Worm (Caenorhabditis elegans): ENCODE results near the gene lips-9.
A peak's percentile ranks its signal among the peaks of the same experiment; 100 is the strongest.

The lips-9 gene

DNA sequence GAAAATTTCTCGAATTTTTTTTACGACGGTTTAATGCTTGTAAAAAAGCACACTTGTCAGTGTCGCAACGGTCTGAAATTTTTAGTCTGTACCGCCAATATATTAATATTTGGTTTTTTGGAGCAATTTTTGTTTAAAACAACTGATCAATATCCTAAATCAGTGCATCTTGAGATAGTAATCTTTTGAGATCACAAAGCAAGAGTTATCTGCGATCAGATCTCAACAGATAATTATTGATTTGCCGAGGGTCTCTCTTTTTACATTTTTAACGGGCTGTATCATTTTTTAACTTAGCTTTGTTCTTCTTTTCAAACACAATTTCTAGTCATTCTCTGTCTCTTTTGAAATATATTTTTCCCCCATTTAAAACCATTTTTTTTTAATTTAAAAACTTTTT is 30.0 kb upstream of the lips-9 start:
- TF ChIP-seq lin-13 (GFP tag; optimal IDR thresholded peaks at IDR 0.05) (no peak), nhr-237 (tag; optimal IDR thresholded peaks at IDR 0.05) (no peak), sem-4 (tag; optimal IDR thresholded peaks at IDR 0.05) (no peak), snpc-4 (tag; optimal IDR thresholded peaks at IDR 0.05) (no peak), nhr-25 (tag; optimal IDR thresholded peaks at IDR 0.05) (no peak), elt-1 (tag; optimal IDR thresholded peaks at IDR 0.05) (peak; percentile 75), aly-2 (tag; optimal IDR thresholded peaks at IDR 0.05) (no peak)

DNA sequence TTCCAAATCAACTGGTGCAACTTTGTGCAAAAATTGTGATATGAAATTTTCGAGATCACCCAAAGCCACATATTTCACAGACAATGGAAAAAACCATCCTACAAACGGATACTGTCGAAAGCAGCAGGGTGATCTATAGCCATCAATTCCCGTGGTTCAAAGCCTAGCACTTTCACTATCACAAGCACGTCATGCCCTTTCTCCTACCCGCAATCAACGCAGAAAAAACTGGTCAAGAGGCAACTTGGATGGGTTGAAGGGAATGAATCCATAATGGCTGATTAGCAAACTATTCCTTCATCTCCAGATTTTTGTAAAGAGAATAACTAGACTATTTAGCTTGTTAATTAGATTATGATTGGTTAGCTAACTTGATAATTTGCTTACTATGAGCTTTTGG is 26.6 kb upstream of the lips-9 start:
- TF ChIP-seq blmp-1 (tag; optimal IDR thresholded peaks at IDR 0.05; ENCODE audit: insufficient read depth) (peak; percentile 30), mab-5 (tag; optimal IDR thresholded peaks at IDR 0.05) (no peak)

DNA sequence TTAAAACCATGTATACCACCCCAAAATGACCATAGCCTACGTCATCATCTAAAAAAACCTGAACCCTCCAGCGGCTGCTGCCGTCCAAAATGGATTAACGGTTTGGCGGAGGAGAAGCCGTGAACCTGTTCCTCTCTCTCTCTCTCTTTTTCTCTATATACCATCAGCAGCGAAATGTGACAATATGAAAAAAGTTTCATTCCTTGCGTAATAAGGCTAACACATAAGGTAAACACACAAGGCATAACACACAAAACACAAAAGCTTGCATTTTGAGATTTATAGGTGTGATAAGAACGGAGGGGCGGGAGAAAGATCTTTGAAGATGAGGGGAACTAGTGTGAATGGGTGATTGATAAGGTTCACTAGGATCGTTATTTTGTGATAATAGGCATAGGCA is 26.1 kb upstream of the lips-9 start:
- TF ChIP-seq nhr-25 (tag; optimal IDR thresholded peaks at IDR 0.05) (peak; percentile 64), ZK546.5 (tag; optimal IDR thresholded peaks at IDR 0.05) (no peak), lin-13 (GFP tag; optimal IDR thresholded peaks at IDR 0.05) (no peak), sma-3 (GFP tag; optimal IDR thresholded peaks at IDR 0.05) (no peak), nhr-21 (tag; optimal IDR thresholded peaks at IDR 0.05) (peak; percentile 31), dmd-4 (tag; optimal IDR thresholded peaks at IDR 0.05) (no peak), ztf-4 (tag; optimal IDR thresholded peaks at IDR 0.05) (no peak), peb-1 (tag; optimal IDR thresholded peaks at IDR 0.05) (no peak), lsy-2 (tag; optimal IDR thresholded peaks at IDR 0.05) (no peak), ceh-16 (tag; optimal IDR thresholded peaks at IDR 0.05) (no peak), nhr-237 (tag; optimal IDR thresholded peaks at IDR 0.05) (no peak), elt-1 (tag; optimal IDR thresholded peaks at IDR 0.05) (no peak), nhr-77 (tag; optimal IDR thresholded peaks at IDR 0.05) (no peak), ztf-1 (GFP tag; conservative IDR thresholded peaks at IDR 0.05) (no peak), elt-3 (tag; optimal IDR thresholded peaks at IDR 0.05) (no peak), sma-9 (GFP tag; optimal IDR thresholded peaks at IDR 0.05) (no peak), sma-9 (tag; optimal IDR thresholded peaks at IDR 0.05) (no peak), nhr-6 (tag; optimal IDR thresholded peaks at IDR 0.05) (no peak), nhr-23 (tag; optimal IDR thresholded peaks at IDR 0.05) (no peak), blmp-1 (tag; optimal IDR thresholded peaks at IDR 0.05; ENCODE audit: insufficient read depth) (peak; percentile 1), Y55F3AM.14 (GFP tag; optimal IDR thresholded peaks at IDR 0.05) (no peak), unc-39 (tag; optimal IDR thresholded peaks at IDR 0.05) (no peak), crh-2 (tag; optimal IDR thresholded peaks at IDR 0.05) (no peak), ama-1 (optimal IDR thresholded peaks at IDR 0.05) (no peak), egl-27 (tag; optimal IDR thresholded peaks at IDR 0.05) (no peak), ceh-82 (tag; optimal IDR thresholded peaks at IDR 0.05) (no peak), alr-1 (tag; optimal IDR thresholded peaks at IDR 0.05) (no peak), aly-2 (tag; optimal IDR thresholded peaks at IDR 0.05) (no peak)

DNA sequence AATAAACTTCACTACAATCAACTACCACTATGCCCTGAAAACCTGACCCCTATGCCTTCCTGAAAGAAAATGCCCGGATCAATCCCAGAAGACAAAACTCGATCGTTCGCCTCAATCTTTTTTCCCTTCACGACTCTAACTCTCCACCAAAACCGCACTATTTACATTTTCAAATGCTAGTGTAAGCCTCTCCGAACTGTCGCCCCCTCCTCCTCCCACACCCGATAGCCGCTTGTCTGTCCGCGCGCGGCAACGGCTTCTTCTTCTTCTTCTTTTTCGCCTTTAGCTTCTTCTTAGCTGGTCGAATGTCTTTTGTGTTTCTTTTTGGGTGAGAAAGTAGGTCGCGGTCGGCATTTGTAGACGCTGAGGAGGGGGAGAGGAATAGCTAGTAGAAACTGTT is 25.0 kb upstream of the lips-9 start:
- TF ChIP-seq unc-39 (tag; optimal IDR thresholded peaks at IDR 0.05) (no peak), dmd-4 (tag; optimal IDR thresholded peaks at IDR 0.05) (no peak), nhr-21 (tag; optimal IDR thresholded peaks at IDR 0.05) (no peak), nhr-10 (tag; optimal IDR thresholded peaks at IDR 0.05) (no peak), mab-5 (tag; optimal IDR thresholded peaks at IDR 0.05) (no peak), crh-2 (tag; optimal IDR thresholded peaks at IDR 0.05) (no peak), mbf-1 (tag; optimal IDR thresholded peaks at IDR 0.05) (no peak), ZK546.5 (tag; optimal IDR thresholded peaks at IDR 0.05) (no peak), egl-27 (tag; optimal IDR thresholded peaks at IDR 0.05) (no peak), unc-62 (GFP tag; optimal IDR thresholded peaks at IDR 0.05) (no peak), lsy-2 (tag; optimal IDR thresholded peaks at IDR 0.05) (no peak), ztf-11 (tag; optimal IDR thresholded peaks at IDR 0.05) (no peak), gmeb-1 (tag; optimal IDR thresholded peaks at IDR 0.05) (no peak), blmp-1 (tag; optimal IDR thresholded peaks at IDR 0.05; ENCODE audit: insufficient read depth) (no peak), nhr-77 (tag; optimal IDR thresholded peaks at IDR 0.05) (no peak), nhr-23 (tag; optimal IDR thresholded peaks at IDR 0.05) (no peak)

DNA sequence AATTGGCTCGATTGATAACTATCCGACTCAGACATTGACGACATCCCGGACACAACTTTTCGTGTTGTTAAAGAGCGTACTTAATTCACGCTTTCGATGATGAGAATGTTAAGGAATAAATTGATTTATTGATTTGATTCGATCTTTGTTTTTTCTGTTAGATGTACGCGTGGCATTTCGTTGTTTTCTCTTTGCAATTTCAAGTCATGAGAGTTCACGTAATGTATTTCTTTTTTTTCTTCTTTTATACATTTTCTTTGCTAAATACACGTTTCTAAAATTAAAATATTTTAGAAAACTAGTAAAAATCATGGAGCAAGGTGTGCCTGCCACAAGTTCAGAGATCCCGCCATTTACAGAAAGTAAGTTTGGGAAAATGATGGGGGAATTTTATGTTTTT is 19.5 kb upstream of the lips-9 start, which contains the start of the genes Y38F1A.1 and Y38F1A.2:
Y38F1A.1 (minus strand) TSS at position 101 of the 400 bp plus-strand sequence.
Y38F1A.2 (plus strand) TSS at position 289 of the 400 bp plus-strand sequence.
- TF ChIP-seq unc-62 (GFP tag; optimal IDR thresholded peaks at IDR 0.05) (no peak), nhr-12 (tag; optimal IDR thresholded peaks at IDR 0.05) (no peak), F13H6.1 (tag; optimal IDR thresholded peaks at IDR 0.05) (no peak), lin-11 (tag; optimal IDR thresholded peaks at IDR 0.05) (no peak), nhr-129 (tag; optimal IDR thresholded peaks at IDR 0.05) (no peak), mdl-1 (tag; optimal IDR thresholded peaks at IDR 0.05) (no peak), ztf-4 (tag; optimal IDR thresholded peaks at IDR 0.05) (no peak), nhr-11 (tag; optimal IDR thresholded peaks at IDR 0.05) (no peak), ztf-11 (tag; optimal IDR thresholded peaks at IDR 0.05) (no peak), snpc-4 (tag; optimal IDR thresholded peaks at IDR 0.05) (no peak), dmd-4 (tag; optimal IDR thresholded peaks at IDR 0.05) (no peak), nhr-25 (tag; optimal IDR thresholded peaks at IDR 0.05) (no peak), ama-1 (optimal IDR thresholded peaks at IDR 0.05) (no peak), skn-1 (tag; optimal IDR thresholded peaks at IDR 0.05) (no peak), blmp-1 (tag; optimal IDR thresholded peaks at IDR 0.05; ENCODE audit: insufficient read depth) (no peak), sma-9 (GFP tag; optimal IDR thresholded peaks at IDR 0.05) (no peak), sma-9 (tag; optimal IDR thresholded peaks at IDR 0.05) (no peak), nhr-23 (tag; optimal IDR thresholded peaks at IDR 0.05) (no peak), nhr-21 (tag; optimal IDR thresholded peaks at IDR 0.05) (no peak), zag-1 (tag; optimal IDR thresholded peaks at IDR 0.05) (no peak)

All from whole organism, L2 larva.